Fruit fly (Drosophila melanogaster) S2 (cell line): ENCODE data around the gene Rbsn-5.
A peak's percentile ranks its signal among the peaks of the same experiment; 100 is the strongest.

ENCODE experiments used
- CG8478 ChIP-seq: fragments of >200 bp; optimal IDR thresholded peaks from 2 replicates; lab custom pipeline; 2018
- CTCF ChIP-seq, 2 experiments: fragments of >200 bp; optimal IDR thresholded peaks; 2 replicates each; lab custom pipeline; 2018

Gene Rbsn-5

dm6 chr2L:8146994-8147661 is 12.5 kb upstream of the Rbsn-5 start, which contains the start of gene CG31606:
Gene CG31606, plus strand, starts transcription at chr2L:8147611.
- no peak for TF ChIP-seq CTCF (optimal IDR thresholded peaks at IDR 0.05; lab: Kevin White, UChicago)
- no peak for TF ChIP-seq CG8478

DNA sequence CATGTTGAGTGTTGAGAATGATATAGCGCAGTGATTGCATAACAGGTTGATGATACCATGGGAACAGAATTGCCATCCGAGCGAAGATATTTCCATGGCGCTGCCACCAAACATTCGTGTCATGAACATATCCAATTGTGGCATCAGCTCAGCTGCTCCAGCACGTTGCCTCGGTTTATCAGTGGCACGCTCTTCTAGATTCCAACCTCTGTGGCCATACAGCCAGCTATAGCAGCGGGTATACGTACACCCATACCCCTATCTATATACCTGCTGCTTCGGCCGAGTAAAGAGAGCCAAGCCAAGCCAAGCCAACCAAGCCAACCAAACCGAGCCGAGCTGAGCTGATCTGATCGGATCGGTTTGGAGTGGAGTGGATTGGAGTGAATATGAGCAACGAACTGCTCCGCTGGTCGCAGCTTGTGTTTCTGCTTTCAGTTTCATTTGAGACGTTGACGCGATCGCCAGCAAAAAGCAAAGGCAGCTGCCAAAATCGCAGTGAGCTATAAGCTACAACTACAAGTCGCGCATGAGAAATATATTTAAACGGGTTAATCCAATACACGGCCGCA is 11.0 kb upstream of the Rbsn-5 start:
- TF ChIP-seq CTCF (optimal IDR thresholded peaks at IDR 0.05; lab: Kevin White, UChicago) = no peak
- no peak for TF ChIP-seq CG8478

- no peak for TF ChIP-seq CG8478
- TF ChIP-seq CTCF (optimal IDR thresholded peaks at IDR 0.05; lab: Kevin White, UChicago) = no peak
Measured at dm6 chr2L:8156682-8157081, 3.0 kb upstream of the Rbsn-5 start.

DNA sequence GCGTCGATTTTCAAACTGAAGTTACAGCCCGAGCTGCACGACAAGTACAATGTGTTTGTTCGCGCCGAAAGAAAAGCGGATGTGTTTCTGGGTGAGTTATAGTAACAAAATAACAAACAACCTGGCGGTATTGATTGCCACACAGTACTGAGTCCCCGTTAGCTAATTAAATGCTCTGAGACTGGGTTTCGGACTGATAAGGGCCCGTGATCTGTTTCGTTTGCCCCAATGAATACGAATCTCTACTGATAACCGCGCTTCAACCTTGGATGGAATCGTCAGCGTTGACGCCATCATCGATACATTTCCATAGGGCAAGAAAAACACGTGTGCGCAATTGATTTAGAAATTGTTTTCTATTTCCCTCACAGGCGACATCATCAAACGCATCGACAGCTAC is 2.5 kb upstream of the Rbsn-5 start:
- TF ChIP-seq CG8478 (no peak), CTCF (optimal IDR thresholded peaks at IDR 0.05; lab: Kevin White, UChicago) (no peak)

DNA sequence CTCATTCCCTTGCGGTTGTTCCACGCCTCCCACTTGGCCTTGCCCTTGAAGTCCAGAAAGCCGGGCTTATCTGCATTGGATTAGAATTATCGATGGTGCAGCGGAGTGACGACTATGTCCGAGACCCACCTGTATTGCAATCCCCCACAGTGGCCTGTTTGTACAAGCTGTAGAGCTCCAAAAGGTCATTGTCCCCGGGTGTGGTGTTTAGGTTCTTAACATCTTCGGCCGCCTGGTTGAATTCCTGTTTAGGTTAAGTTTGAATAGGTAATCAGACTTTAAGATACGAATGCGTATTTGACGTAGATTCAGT is 2.3 kb downstream of the Rbsn-5 start:
- no peak for TF ChIP-seq CG8478
- no peak for TF ChIP-seq CTCF (optimal IDR thresholded peaks at IDR 0.05; lab: Kevin White, UChicago)

dm6 chr2L:8162307-8163024 is 2.8 kb downstream of the Rbsn-5 start, which contains the start of gene Acbp1:
Gene Acbp1, minus strand, starts transcription at chr2L:8162452.
- TF ChIP-seq CTCF (optimal IDR thresholded peaks at IDR 0.05; lab: Kevin White, UChicago) (no peak), CG8478 (no peak)

DNA sequence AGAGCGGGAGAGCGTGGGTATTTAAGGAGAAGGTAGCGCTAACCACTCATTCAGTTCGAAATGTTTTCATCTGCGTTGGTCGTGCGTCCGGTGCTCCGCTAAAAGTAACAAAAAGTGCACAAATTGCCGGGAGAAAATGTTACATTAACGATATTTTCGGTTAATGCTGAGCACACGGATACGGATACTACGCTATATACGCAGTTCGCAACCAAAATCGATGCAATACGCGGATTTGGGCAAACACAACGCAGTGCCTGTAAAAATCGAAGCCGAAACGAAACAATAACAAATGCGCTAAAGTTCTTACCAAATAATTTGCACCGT is 3.4 kb downstream of the Rbsn-5 start, which contains the start of gene Piezo:
Piezo (plus strand) TSS at position 49 of the 327 bp plus-strand sequence.
- TF ChIP-seq CTCF (optimal IDR thresholded peaks at IDR 0.05; lab: Kevin White, UChicago) (no peak), CG8478 (no peak)

dm6 chr2L:8163588-8164166 is 4.0 kb downstream of the Rbsn-5 start:
- no peak for TF ChIP-seq CG8478
- no peak for TF ChIP-seq CTCF (optimal IDR thresholded peaks at IDR 0.05; lab: Kevin White, UChicago)

- TF ChIP-seq CTCF (optimal IDR thresholded peaks at IDR 0.05; lab: Kevin White, UChicago) (no peak), CG8478 (no peak)
Measured at dm6 chr2L:8164219-8164618, 4.6 kb downstream of the Rbsn-5 start.

DNA sequence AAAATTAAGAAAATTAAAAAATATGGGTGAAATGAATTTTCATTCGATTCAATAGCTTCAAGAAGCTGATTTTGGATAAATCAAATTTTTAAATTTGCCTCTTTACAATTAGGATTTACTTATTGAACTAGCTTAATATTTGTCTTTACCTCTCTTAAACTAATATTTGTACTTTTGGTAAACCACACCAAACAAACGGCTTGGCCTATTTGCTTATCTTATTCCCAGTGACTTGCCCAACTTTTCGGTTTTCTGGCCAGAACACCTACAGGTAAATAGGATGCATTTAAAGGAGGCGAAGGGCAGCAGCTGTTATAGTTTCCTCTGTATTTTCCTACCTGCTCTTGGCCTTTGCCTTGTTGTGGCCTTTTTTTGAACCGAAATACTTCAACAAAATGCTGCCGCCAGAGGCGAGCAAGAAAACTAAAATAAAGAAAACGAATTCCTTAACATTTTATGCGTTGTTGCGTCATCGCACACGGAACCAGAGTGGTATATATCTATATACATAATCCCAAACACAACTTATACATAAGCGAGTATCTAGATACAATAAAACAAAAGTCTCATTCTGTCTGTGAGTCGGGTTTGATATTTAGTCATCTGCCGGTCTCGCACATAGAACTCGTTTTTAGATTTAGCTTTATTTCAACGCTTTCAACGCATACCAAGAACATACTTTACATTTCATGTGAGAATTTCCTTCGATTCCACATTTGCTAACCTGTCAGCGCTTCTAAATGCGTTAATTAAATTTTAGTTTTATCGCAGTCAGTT is 6.4 kb downstream of the Rbsn-5 start:
- no peak for TF ChIP-seq CTCF (optimal IDR thresholded peaks at IDR 0.05; lab: Kevin White, UChicago)
- TF ChIP-seq CG8478 = no peak

- no peak for TF ChIP-seq CG8478
- TF ChIP-seq CTCF (optimal IDR thresholded peaks at IDR 0.05; lab: Kevin White, UChicago) = no peak
Measured at dm6 chr2L:8168075-8168474, 8.4 kb downstream of the Rbsn-5 start.

DNA sequence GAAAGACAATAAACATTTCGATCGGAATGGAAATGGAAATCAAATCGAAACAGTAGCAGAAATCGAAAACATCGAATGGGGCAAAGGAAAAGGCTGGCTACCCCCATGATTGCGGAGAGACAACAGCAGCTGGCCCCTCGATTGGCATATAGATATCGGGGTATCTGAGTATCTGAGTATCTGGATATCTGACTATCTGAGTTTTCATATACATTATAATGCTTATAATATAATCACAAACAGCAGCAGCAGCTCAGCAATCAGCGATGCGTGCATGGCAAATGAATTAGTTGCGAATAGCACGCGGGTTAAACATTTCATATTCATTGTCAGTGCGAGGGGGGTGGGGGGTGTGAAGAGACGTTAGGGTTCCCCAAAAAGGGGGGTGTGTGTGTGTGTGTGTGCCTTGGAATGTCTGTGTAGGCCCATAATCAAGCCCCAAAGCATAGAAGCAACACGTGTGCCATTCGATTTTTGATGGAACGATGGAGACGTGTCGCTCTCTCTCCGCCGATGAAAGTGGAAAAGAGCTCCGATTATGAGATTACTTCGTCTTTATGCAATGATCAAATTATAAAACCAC is 11.1 kb downstream of the Rbsn-5 start:
- TF ChIP-seq CG8478 (no peak), CTCF (optimal IDR thresholded peaks at IDR 0.05; lab: Kevin White, UChicago) (no peak)

dm6 chr2L:8171544-8171943 is 11.9 kb downstream of the Rbsn-5 start:
- TF ChIP-seq CTCF (optimal IDR thresholded peaks at IDR 0.05; lab: Kevin White, UChicago) (no peak), CG8478 (no peak)

- no peak for TF ChIP-seq CG8478
- peak; percentile 82 to 90 for TF ChIP-seq CTCF (optimal IDR thresholded peaks at IDR 0.05; lab: Kevin White, UChicago)
Measured at dm6 chr2L:8185008-8185407, 25.4 kb downstream of the Rbsn-5 start.

DNA sequence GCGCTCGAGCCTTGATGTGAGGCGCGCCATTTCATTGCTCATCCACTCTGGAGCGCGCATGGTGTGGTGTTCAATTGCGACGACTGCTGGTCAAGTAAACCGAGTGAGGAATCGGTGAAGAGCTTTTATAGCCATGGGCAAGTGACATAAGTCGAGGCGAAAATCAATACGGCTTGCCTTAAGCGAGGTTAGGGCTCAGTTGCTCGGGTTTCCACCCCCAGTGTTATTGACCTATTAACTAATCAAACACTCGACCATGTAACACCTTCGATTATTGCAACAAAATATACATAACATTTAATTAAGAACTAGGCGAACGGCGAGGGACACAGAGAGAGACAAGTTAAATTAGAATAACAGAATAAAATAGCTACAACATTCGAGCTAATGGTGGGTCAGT is 31.0 kb downstream of the Rbsn-5 start, which contains the start of gene CG34134:
CG34134 (minus strand) TSS at position 101 of the 400 bp plus-strand sequence.
- no peak for TF ChIP-seq CTCF (optimal IDR thresholded peaks at IDR 0.05; lab: Kevin White, UChicago)
- TF ChIP-seq CG8478 = no peak
